Worm (Caenorhabditis elegans) whole organism, early embryonic: Measurements from ENCODE around the gene srt-32.

Experiments
- aly-1 ChIP-seq: sonication (generic microtip); optimal IDR thresholded peaks from 2 replicates; lab custom pipeline; 2016; ENCODE audit warnings: missing genetic modification characterization, missing compliant biosample characterization
- ama-1 ChIP-seq: fragments of 150-350 bp; optimal IDR thresholded peaks from 2 replicates; lab custom pipeline; 2014
- ceh-13 ChIP-seq: fragments of 200-800 bp; sonication (Bioruptor generic); optimal IDR thresholded peaks from 2 replicates; lab custom pipeline; 2018; ENCODE audit warnings: mild to moderate bottlenecking, missing genetic modification characterization, missing compliant biosample characterization
- flt-1 ChIP-seq: fragments of 200-800 bp; sonication (Bioruptor generic); IDR thresholded peaks from 2 replicates; pipeline ENCODE4 v1.3.6; 2022; ENCODE audit warnings: missing genetic modification characterization, missing compliant biosample characterization
- hmg-4 ChIP-seq: fragments of 200-800 bp; sonication (Bioruptor generic); optimal IDR thresholded peaks from 2 replicates; lab custom pipeline; 2018; ENCODE audit warnings: mild to moderate bottlenecking, missing genetic modification characterization, missing compliant biosample characterization
- pes-1 ChIP-seq: fragments of 200-800 bp; sonication (Bioruptor generic); IDR thresholded peaks from 2 replicates; pipeline ENCODE4 v1.3.6; 2022; ENCODE audit warnings: missing genetic modification reagents, missing genetic modification characterization, missing compliant biosample characterization
- scrt-1 ChIP-seq: fragments of 200-800 bp; sonication (Bioruptor generic); IDR thresholded peaks from 2 replicates; pipeline ENCODE4 v1.3.6; 2022; ENCODE audit warnings: missing genetic modification characterization, missing compliant biosample characterization
- tra-4 ChIP-seq: sonication (generic microtip); optimal IDR thresholded peaks from 2 replicates; lab custom pipeline; 2017; ENCODE audit warnings: missing genetic modification characterization, missing compliant biosample characterization

DNA sequence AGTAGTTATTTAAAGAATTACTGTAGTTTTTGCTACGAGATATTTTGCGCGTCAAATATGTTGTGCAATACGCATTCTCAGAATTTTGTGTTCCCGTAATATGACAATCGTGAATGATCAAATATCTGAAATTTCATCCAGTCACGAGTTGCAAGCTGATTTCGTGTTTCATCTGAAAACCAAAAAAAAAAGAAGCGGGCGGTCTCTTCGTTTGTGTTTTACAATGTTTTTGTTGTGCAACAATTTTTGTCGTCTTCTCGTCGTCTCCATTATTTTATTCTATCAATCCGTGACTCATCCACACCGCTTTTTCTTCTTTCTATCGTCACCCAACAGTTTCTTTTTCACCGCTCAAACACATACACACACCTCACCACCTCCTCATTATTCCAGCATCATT is 50.2 kb downstream of the srt-32 start, which contains the start of gene R11H6.4:
- TF ChIP-seq ama-1 = no peak
- no peak for TF ChIP-seq scrt-1 (GFP tag; lab: Robert Waterston, UW)
- no peak for TF ChIP-seq ceh-13
- TF ChIP-seq aly-1 (tag; lab: Kevin White, UChicago) = no peak
- no peak for TF ChIP-seq flt-1
- no peak for TF ChIP-seq pes-1 (GFP tag; lab: Robert Waterston, UW)
- TF ChIP-seq hmg-4 (GFP tag; lab: Kevin White, UChicago) = no peak
- TF ChIP-seq tra-4 (tag; lab: Kevin White, UChicago) = no peak
